Fruit fly (Drosophila melanogaster): ENCODE results near the gene pcx.

DNA sequence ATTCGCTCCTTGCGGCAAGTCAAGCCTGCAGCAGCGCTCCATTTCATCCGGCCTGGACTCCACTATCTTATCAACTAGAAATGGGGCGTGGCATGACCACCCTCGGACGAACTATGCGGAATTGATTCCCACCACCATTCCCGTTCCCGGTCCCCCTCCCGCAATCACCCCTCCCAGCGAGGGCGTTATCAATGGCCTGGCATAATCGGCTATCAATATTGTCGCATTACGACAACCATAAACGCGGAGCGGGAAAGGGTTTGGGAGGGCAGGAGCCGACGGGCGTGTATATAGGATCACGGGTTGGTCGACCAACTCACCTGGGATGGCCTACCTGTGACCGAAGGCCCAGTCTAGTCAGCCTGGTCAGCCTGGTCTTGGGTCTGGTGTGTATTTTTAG, 31.9 kb upstream of the pcx start:
- TF ChIP-seq psq (optimal IDR thresholded peaks at IDR 0.05) (no peak), Dll (optimal IDR thresholded peaks at IDR 0.05) (no peak), pan (optimal IDR thresholded peaks at IDR 0.05) (no peak), CG8478 (optimal IDR thresholded peaks at IDR 0.05) (no peak), EcR (GFP tag; optimal IDR thresholded peaks at IDR 0.05) (no peak), usp (GFP tag; optimal IDR thresholded peaks at IDR 0.05) (no peak)

All from whole organism.